Worm (Caenorhabditis elegans) whole organism, L1 larva: ENCODE results near the gene lgc-54.
A peak's percentile ranks its signal among the peaks of the same experiment; 100 is the strongest.

Experiments used
- Y116A8C.19 ChIP-seq: sonication (generic microtip); optimal IDR thresholded peaks from 2 replicates; lab custom pipeline; 2016; ENCODE audit warnings: missing compliant biosample characterization, missing genetic modification characterization, borderline replicate concordance
- aha-1 ChIP-seq: fragments of 150-350 bp; optimal IDR thresholded peaks from 2 replicates; lab custom pipeline; 2014; ENCODE audit warnings: missing biosample characterization, missing genetic modification characterization
- ceh-63 ChIP-seq: fragments of 200-800 bp; sonication (Bioruptor generic); optimal IDR thresholded peaks from 2 replicates; lab custom pipeline; 2018; ENCODE audit warnings: mild to moderate bottlenecking, missing genetic modification characterization, missing compliant biosample characterization
- ceh-90 ChIP-seq: sonication (generic microtip); optimal IDR thresholded peaks from 2 replicates; lab custom pipeline; 2016; ENCODE audit warnings: missing genetic modification characterization, missing compliant biosample characterization
- efl-1 ChIP-seq, 4 experiments: fragments of 150-350 bp; optimal IDR thresholded peaks in 3 of 4; peaks in 1 of 4; 1 replicate in 1 of 4; 2 replicates in 3 of 4; lab custom pipeline; 2014; ENCODE audit warnings: missing biosample characterization in 2 of 4, missing genetic modification characterization in 2 of 4, missing genetic modification reagents in 2 of 4
- efl-3 ChIP-seq: fragments of 200-800 bp; sonication (Bioruptor generic); optimal IDR thresholded peaks from 2 replicates; lab custom pipeline; 2018; ENCODE audit warnings: mild to moderate bottlenecking, missing genetic modification characterization, missing compliant biosample characterization
- egl-13 ChIP-seq: sonication (generic microtip); optimal IDR thresholded peaks from 2 replicates; lab custom pipeline; 2016; ENCODE audit warnings: missing genotype, missing genetic modification reagents, missing genetic modification characterization, missing compliant biosample characterization
- egl-27 ChIP-seq, 2 experiments: fragments of 150-350 bp in 1 of 2; sonication (generic microtip); optimal IDR thresholded peaks; 3 replicates each; lab custom pipeline; 2017 to 2018; ENCODE audit warnings: missing biosample characterization in 2 of 2, missing genetic modification characterization in 2 of 2, missing genetic modification reagents in 2 of 2
- elt-2 ChIP-seq: sonication (generic microtip); optimal IDR thresholded peaks from 2 replicates; lab custom pipeline; 2016; ENCODE audit warnings: missing genetic modification characterization, mild to moderate bottlenecking, inconsistent platforms, missing compliant biosample characterization, missing genetic modification reagents
- elt-3 ChIP-seq, 6 experiments: fragments of 150-350 bp in 1 of 6; sonication (generic microtip); optimal IDR thresholded peaks; 2 replicates each; lab custom pipeline; 2017 to 2018; ENCODE audit warnings: missing biosample characterization in 6 of 6, missing genetic modification characterization in 6 of 6, inconsistent platforms in 1 of 6
- fkh-4 ChIP-seq: sonication (generic microtip); optimal IDR thresholded peaks from 2 replicates; lab custom pipeline; 2016; ENCODE audit warnings: missing compliant biosample characterization, missing genetic modification characterization, borderline replicate concordance
- fos-1 ChIP-seq: fragments of 150-350 bp; optimal IDR thresholded peaks from 2 replicates; lab custom pipeline; 2014; ENCODE audit warnings: missing biosample characterization, missing genetic modification characterization
- grh-1 ChIP-seq: fragments of 200-800 bp; sonication (Bioruptor generic); IDR thresholded peaks from 2 replicates; pipeline ENCODE4 v1.3.6; 2022; ENCODE audit warnings: missing genetic modification reagents, missing genetic modification characterization, missing compliant biosample characterization
- isw-1 ChIP-seq: fragments of 200-800 bp; sonication (Bioruptor generic); IDR thresholded peaks from 2 replicates; pipeline ENCODE4 v1.3.6; 2022; ENCODE audit warnings: missing genetic modification characterization, missing compliant biosample characterization
- lin-13 ChIP-seq: fragments of 150-350 bp; optimal IDR thresholded peaks from 2 replicates; lab custom pipeline; 2014; ENCODE audit warnings: missing biosample characterization, missing genetic modification reagents, missing genetic modification characterization
- lin-14 ChIP-seq: fragments of 200-800 bp; sonication (Bioruptor generic); optimal IDR thresholded peaks from 2 replicates; lab custom pipeline; 2018; ENCODE audit warnings: mild to moderate bottlenecking, missing genetic modification characterization, moderate library complexity, missing compliant biosample characterization
- lin-15B ChIP-seq: fragments of 150-350 bp; sonication (generic microtip); optimal IDR thresholded peaks from 3 replicates; lab custom pipeline; 2014; ENCODE audit warnings: missing biosample characterization, missing genetic modification characterization
- lin-35 ChIP-seq, 2 experiments: fragments of 150-350 bp; optimal IDR thresholded peaks; 2 replicates each; lab custom pipeline; 2014; ENCODE audit warnings: missing biosample characterization in 2 of 2, missing genetic modification characterization in 2 of 2, missing genetic modification reagents in 2 of 2
- lir-3 ChIP-seq: sonication (generic microtip); optimal IDR thresholded peaks from 2 replicates; lab custom pipeline; 2016; ENCODE audit warnings: mild to moderate bottlenecking, missing genetic modification characterization, moderate library complexity, missing compliant biosample characterization; ENCODE audit not compliant: poor library complexity
- mab-9 ChIP-seq: fragments of 200-800 bp; sonication (Bioruptor generic); IDR thresholded peaks from 2 replicates; pipeline ENCODE4 v1.3.6; 2022; ENCODE audit warnings: missing genetic modification reagents, missing genetic modification characterization, missing compliant biosample characterization
- mdl-1 ChIP-seq, 2 experiments: fragments of 150-350 bp; optimal IDR thresholded peaks; 2 replicates each; lab custom pipeline; 2014 to 2017; ENCODE audit warnings: missing biosample characterization in 2 of 2, missing genetic modification characterization in 2 of 2, inconsistent platforms in 1 of 2
- nhr-19 ChIP-seq: fragments of 200-800 bp; sonication (Bioruptor generic); conservative IDR thresholded peaks from 2 replicates; pipeline ENCODE4 v1.3.6; 2022; ENCODE audit warnings: missing genetic modification characterization, missing compliant biosample characterization
- nhr-28 ChIP-seq: fragments of 150-350 bp; optimal IDR thresholded peaks from 2 replicates; lab custom pipeline; 2014; ENCODE audit warnings: missing biosample characterization, missing genetic modification characterization
- nhr-47 ChIP-seq: sonication (generic microtip); optimal IDR thresholded peaks from 2 replicates; lab custom pipeline; 2016; ENCODE audit warnings: mild to moderate bottlenecking, missing genetic modification characterization, moderate library complexity, missing compliant biosample characterization
- nhr-71 ChIP-seq: sonication (generic microtip); optimal IDR thresholded peaks from 2 replicates; lab custom pipeline; 2016; ENCODE audit warnings: mild to moderate bottlenecking, missing genetic modification characterization, moderate library complexity, missing compliant biosample characterization
- nhr-76 ChIP-seq: sonication (generic microtip); optimal IDR thresholded peaks from 2 replicates; lab custom pipeline; 2017; ENCODE audit warnings: missing biosample characterization, missing genetic modification characterization
- nhr-84 ChIP-seq: sonication (generic microtip); optimal IDR thresholded peaks from 2 replicates; lab custom pipeline; 2017; ENCODE audit warnings: missing biosample characterization, missing genetic modification characterization
- pax-3 ChIP-seq: fragments of 200-800 bp; sonication (Bioruptor generic); optimal IDR thresholded peaks from 2 replicates; lab custom pipeline; 2018; ENCODE audit warnings: mild to moderate bottlenecking, missing genetic modification characterization, moderate library complexity, missing compliant biosample characterization
- pqm-1 ChIP-seq: sonication (generic microtip); optimal IDR thresholded peaks from 3 replicates; lab custom pipeline; 2017; ENCODE audit warnings: missing biosample characterization, missing genetic modification characterization
- sup-37 ChIP-seq: fragments of 200-800 bp; sonication (Bioruptor generic); optimal IDR thresholded peaks from 2 replicates; lab custom pipeline; 2018; ENCODE audit warnings: mild to moderate bottlenecking, missing genetic modification characterization, missing compliant biosample characterization
- tbx-2 ChIP-seq: sonication (generic microtip); optimal IDR thresholded peaks from 2 replicates; lab custom pipeline; 2016; ENCODE audit warnings: missing genetic modification characterization, missing compliant biosample characterization
- tlp-1 ChIP-seq: fragments of 150-350 bp; optimal IDR thresholded peaks from 2 replicates; lab custom pipeline; 2014; ENCODE audit warnings: missing biosample characterization, missing genetic modification characterization
- unc-86 ChIP-seq: sonication (generic microtip); optimal IDR thresholded peaks from 2 replicates; lab custom pipeline; 2016; ENCODE audit warnings: missing genetic modification characterization, missing compliant biosample characterization
- vab-15 ChIP-seq: sonication (generic microtip); optimal IDR thresholded peaks from 2 replicates; lab custom pipeline; 2017; ENCODE audit warnings: missing genotype, mild to moderate bottlenecking, missing genetic modification characterization, missing compliant biosample characterization
- zag-1 ChIP-seq: fragments of 150-350 bp; optimal IDR thresholded peaks from 2 replicates; lab custom pipeline; 2014; ENCODE audit warnings: missing biosample characterization, missing genetic modification characterization
- zip-4 ChIP-seq: fragments of 200-800 bp; sonication (Bioruptor generic); optimal IDR thresholded peaks from 2 replicates; lab custom pipeline; 2018; ENCODE audit warnings: mild to moderate bottlenecking, missing genetic modification characterization, moderate library complexity, missing compliant biosample characterization
- ztf-4 ChIP-seq: fragments of 150-350 bp; optimal IDR thresholded peaks from 2 replicates; lab custom pipeline; 2014; ENCODE audit warnings: missing biosample characterization, missing genetic modification characterization

The lgc-54 gene

DNA sequence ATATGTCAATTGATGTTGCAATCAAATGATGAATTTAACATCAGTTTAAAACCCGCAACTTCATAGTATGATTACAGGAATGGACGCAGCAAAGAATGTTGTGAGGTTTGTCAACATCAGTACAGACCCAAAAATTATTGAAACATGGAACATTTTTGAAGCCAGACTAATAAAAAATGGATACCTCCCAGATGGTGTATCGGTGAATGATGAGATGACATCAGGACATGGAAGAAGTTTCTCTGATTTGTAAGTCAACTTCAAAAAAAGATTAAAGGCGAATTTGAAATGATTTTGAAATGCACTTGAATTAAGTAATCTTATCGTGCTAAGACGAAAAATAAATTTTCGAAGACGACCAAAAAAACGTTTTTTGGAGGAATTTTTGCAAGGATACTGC, 32.5 kb downstream of the lgc-54 start:
- TF ChIP-seq efl-1 (optimal IDR thresholded peaks at IDR 0.05; lab: Kevin White, UChicago) (no peak), efl-1 (GFP tag; optimal IDR thresholded peaks at IDR 0.05 in 1 of 2; lab: Kevin White, UChicago) (peak in 1 of 2 experiments; percentile 77), nhr-19 (GFP tag; lab: Robert Waterston, UW) (no peak), tbx-2 (tag; lab: Kevin White, UChicago) (no peak), grh-1 (GFP tag; lab: Robert Waterston, UW) (no peak)
- TF ChIP-seq, all 84 proteins: peak for 1

ce11 chrV:6811863-6812262, 34.5 kb downstream of the lgc-54 start:
- TF ChIP-seq tlp-1: peak; percentile 50
- no peak for TF ChIP-seq lin-13
- TF ChIP-seq ceh-63 (GFP tag; lab: Kevin White, UChicago): no peak
- peak; percentile 77 for TF ChIP-seq elt-2 (tag; lab: Kevin White, UChicago)
- TF ChIP-seq egl-13: no peak
- no peak for TF ChIP-seq vab-15 (tag; lab: Kevin White, UChicago)
- TF ChIP-seq nhr-71 (tag; lab: Kevin White, UChicago): no peak
- TF ChIP-seq pax-3 (tag; lab: Kevin White, UChicago): no peak
- TF ChIP-seq nhr-47: no peak
- TF ChIP-seq sup-37 (GFP tag; lab: Kevin White, UChicago): no peak
- TF ChIP-seq fkh-4 (tag; lab: Kevin White, UChicago): no peak
- TF ChIP-seq lin-35 (GFP tag; optimal IDR thresholded peaks at IDR 0.05; lab: Kevin White, UChicago): no peak

ce11 chrV:6810091-6810490, 36.3 kb downstream of the lgc-54 start:
- TF ChIP-seq elt-2 (tag; lab: Kevin White, UChicago): peak; percentile 32
- TF ChIP-seq efl-3 (GFP tag; lab: Kevin White, UChicago): no peak

DNA sequence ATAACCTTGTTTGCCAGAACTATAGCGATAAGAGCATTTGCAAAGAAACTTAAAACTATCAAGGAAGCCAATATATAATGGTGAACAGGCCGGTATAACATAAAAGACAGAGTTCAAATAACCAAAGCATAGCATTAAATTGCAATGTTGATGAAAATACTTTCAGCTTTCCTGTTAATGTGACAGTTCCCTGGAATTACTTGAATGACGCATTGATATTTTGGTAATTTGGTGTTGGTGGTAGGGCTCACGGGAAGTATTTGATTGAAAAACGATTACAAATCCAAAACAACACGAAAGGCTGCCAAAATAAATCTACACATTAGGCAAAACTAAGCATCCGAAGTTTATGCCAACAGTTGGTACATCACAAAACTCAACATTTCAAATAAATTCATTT, 37.4 kb downstream of the lgc-54 start, which contains the start of gene dmsr-16:
Gene dmsr-16, minus strand, starts transcription at position 101 of the 400 bp plus-strand sequence.
- TF ChIP-seq fos-1 (tag; lab: Kevin White, UChicago) (no peak), sup-37 (GFP tag; lab: Kevin White, UChicago) (no peak), lin-14 (GFP tag; lab: Kevin White, UChicago) (no peak), aha-1 (tag; lab: Kevin White, UChicago) (no peak), ceh-90 (tag; lab: Kevin White, UChicago) (no peak), nhr-84 (tag; lab: Kevin White, UChicago) (no peak), mab-9 (GFP tag; lab: Robert Waterston, UW) (no peak), lir-3 (no peak), lin-15B (no peak), mdl-1 (tag; optimal IDR thresholded peaks at IDR 0.05; lab: Kevin White, UChicago) (no peak), Y116A8C.19 (tag; lab: Kevin White, UChicago) (no peak)

DNA sequence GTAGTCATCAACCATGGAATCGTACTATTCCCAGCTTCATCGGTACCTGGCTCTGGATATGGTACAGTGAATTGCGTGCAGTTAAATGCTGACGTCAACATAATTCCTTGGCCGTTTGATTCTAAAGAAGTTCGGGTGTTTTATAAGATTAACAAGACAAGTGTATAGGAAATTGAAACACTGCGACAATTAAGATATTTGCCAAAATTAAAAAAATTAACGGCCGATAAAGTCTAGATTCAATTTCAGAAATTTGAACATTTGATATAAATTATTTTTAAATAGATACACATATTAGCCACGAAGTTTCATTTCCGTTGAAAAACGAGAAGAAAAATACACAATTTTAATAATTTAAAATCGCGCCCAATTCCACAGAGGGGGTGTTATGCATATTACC, 40.1 kb downstream of the lgc-54 start, which contains the start of gene dmsr-12:
Gene dmsr-12, minus strand, starts transcription at position 101 of the 400 bp plus-strand sequence.
- TF ChIP-seq zag-1 (tag; lab: Kevin White, UChicago) (no peak), nhr-71 (tag; lab: Kevin White, UChicago) (no peak), pqm-1 (no peak), efl-3 (GFP tag; lab: Kevin White, UChicago) (no peak), efl-1 (optimal IDR thresholded peaks at IDR 0.05; lab: Kevin White, UChicago) (no peak), efl-1 (GFP tag; optimal IDR thresholded peaks at IDR 0.05 in 1 of 2; lab: Kevin White, UChicago) (no peak), Y116A8C.19 (tag; lab: Kevin White, UChicago) (no peak), unc-86 (tag; lab: Kevin White, UChicago) (no peak), elt-3 (tag; optimal IDR thresholded peaks at IDR 0.05; lab: Kevin White, UChicago) (no peak), egl-13 (no peak), egl-27 (tag; optimal IDR thresholded peaks at IDR 0.05; lab: Kevin White, UChicago) (no peak), nhr-28 (tag; lab: Kevin White, UChicago) (no peak), zip-4 (no peak), ceh-63 (GFP tag; lab: Kevin White, UChicago) (no peak), nhr-76 (tag; lab: Kevin White, UChicago) (no peak), isw-1 (GFP tag; lab: Robert Waterston, UW) (no peak), fkh-4 (tag; lab: Kevin White, UChicago) (no peak), ztf-4 (tag; lab: Kevin White, UChicago) (no peak)
